Worm (Caenorhabditis elegans) whole organism, L3 larva: ENCODE measurements around the gene F32E10.9.

Experiments
- R02D3.7 ChIP-seq: fragments of 150-350 bp; optimal IDR thresholded peaks from 2 replicates; lab custom pipeline; 2014; ENCODE audit warnings: missing biosample characterization, missing genetic modification characterization
- ZK546.5 ChIP-seq: sonication (generic microtip); optimal IDR thresholded peaks from 2 replicates; lab custom pipeline; 2017; ENCODE audit warnings: missing biosample characterization, missing genetic modification characterization
- aly-2 ChIP-seq: fragments of 150-350 bp; optimal IDR thresholded peaks from 2 replicates; lab custom pipeline; 2014; ENCODE audit warnings: missing biosample characterization, missing genetic modification characterization
- ama-1 ChIP-seq: fragments of 150-350 bp; optimal IDR thresholded peaks from 2 replicates; lab custom pipeline; 2018
- ceh-16 ChIP-seq: sonication (generic microtip); optimal IDR thresholded peaks from 2 replicates; lab custom pipeline; 2017; ENCODE audit warnings: missing biosample characterization, missing genetic modification characterization
- ceh-28 ChIP-seq: fragments of 150-350 bp; optimal IDR thresholded peaks from 2 replicates; lab custom pipeline; 2014; ENCODE audit warnings: missing biosample characterization, missing genetic modification reagents, missing genetic modification characterization
- ceh-82 ChIP-seq: fragments of 150-350 bp; optimal IDR thresholded peaks from 2 replicates; lab custom pipeline; 2014; ENCODE audit warnings: missing biosample characterization, missing genetic modification characterization
- ceh-9 ChIP-seq: sonication (generic microtip); optimal IDR thresholded peaks from 2 replicates; lab custom pipeline; 2018; ENCODE audit warnings: missing biosample characterization, missing genetic modification characterization
- daf-12 ChIP-seq: fragments of 150-350 bp; optimal IDR thresholded peaks from 2 replicates; lab custom pipeline; 2014; ENCODE audit warnings: missing biosample characterization, missing genetic modification reagents, missing genetic modification characterization
- egl-27 ChIP-seq: sonication (generic microtip); optimal IDR thresholded peaks from 4 replicates; lab custom pipeline; 2017; ENCODE audit warnings: missing biosample characterization, missing genetic modification reagents, missing genetic modification characterization
- egl-5 ChIP-seq: fragments of 150-350 bp; optimal IDR thresholded peaks from 2 replicates; lab custom pipeline; 2017; ENCODE audit warnings: missing biosample characterization, missing genetic modification reagents, missing genetic modification characterization, inconsistent platforms
- elt-1 ChIP-seq: fragments of 150-350 bp; optimal IDR thresholded peaks from 2 replicates; lab custom pipeline; 2014; ENCODE audit warnings: missing biosample characterization, missing genetic modification characterization
- elt-2 ChIP-seq: sonication (generic microtip); optimal IDR thresholded peaks from 2 replicates; lab custom pipeline; 2016; ENCODE audit warnings: missing genetic modification reagents, mild to moderate bottlenecking, missing genetic modification characterization, missing compliant biosample characterization
- elt-3 ChIP-seq, 3 experiments: fragments of 150-350 bp in 1 of 3; sonication (generic microtip) in 2 of 3; optimal IDR thresholded peaks; 2 replicates in 2 of 3; 4 replicates in 1 of 3; lab custom pipeline; 2014 to 2017; ENCODE audit warnings: missing biosample characterization in 3 of 3, missing genetic modification characterization in 3 of 3
- eor-1 ChIP-seq, 2 experiments: fragments of 150-350 bp; optimal IDR thresholded peaks; 2 replicates each; lab custom pipeline; 2014 to 2018; ENCODE audit warnings: missing biosample characterization in 2 of 2, missing genetic modification characterization in 2 of 2
- fkh-10 ChIP-seq: sonication (generic microtip); optimal IDR thresholded peaks from 2 replicates; lab custom pipeline; 2017; ENCODE audit warnings: missing biosample characterization, missing genetic modification reagents, missing genetic modification characterization
- fkh-2 ChIP-seq: fragments of 150-350 bp; optimal IDR thresholded peaks from 2 replicates; lab custom pipeline; 2014; ENCODE audit warnings: missing biosample characterization, missing genetic modification reagents, missing genetic modification characterization
- fos-1 ChIP-seq: fragments of 150-350 bp; optimal IDR thresholded peaks from 2 replicates; lab custom pipeline; 2014; ENCODE audit warnings: missing biosample characterization, missing genetic modification characterization
- hmg-11 ChIP-seq: sonication (generic microtip); optimal IDR thresholded peaks from 2 replicates; lab custom pipeline; 2016; ENCODE audit warnings: missing genetic modification characterization, missing compliant biosample characterization
- jun-1 ChIP-seq: fragments of 150-350 bp; optimal IDR thresholded peaks from 2 replicates; lab custom pipeline; 2014; ENCODE audit warnings: missing biosample characterization, missing genetic modification reagents, missing genetic modification characterization
- lin-15B ChIP-seq: fragments of 150-350 bp; optimal IDR thresholded peaks from 2 replicates; lab custom pipeline; 2014; ENCODE audit warnings: missing biosample characterization, missing genetic modification characterization
- lin-39 ChIP-seq: fragments of 150-350 bp; optimal IDR thresholded peaks from 2 replicates; lab custom pipeline; 2018; ENCODE audit warnings: missing biosample characterization, missing genetic modification reagents, missing genetic modification characterization
- lsy-12 ChIP-seq: sonication (generic microtip); optimal IDR thresholded peaks from 2 replicates; lab custom pipeline; 2016; ENCODE audit warnings: mild to moderate bottlenecking, missing genetic modification characterization, missing compliant biosample characterization
- mdl-1 ChIP-seq: fragments of 150-350 bp; optimal IDR thresholded peaks from 2 replicates; lab custom pipeline; 2014; ENCODE audit warnings: missing biosample characterization, missing genetic modification characterization
- nfya-1 ChIP-seq: sonication (generic microtip); optimal IDR thresholded peaks from 2 replicates; lab custom pipeline; 2017; ENCODE audit warnings: missing genetic modification characterization, mild to moderate bottlenecking, missing compliant biosample characterization, antibody characterized with exemption, moderate library complexity; ENCODE audit not compliant: insufficient read depth
- nhr-11 ChIP-seq: fragments of 150-350 bp; optimal IDR thresholded peaks from 2 replicates; lab custom pipeline; 2014; ENCODE audit warnings: missing biosample characterization, missing genetic modification characterization
- nhr-12 ChIP-seq: fragments of 150-350 bp; optimal IDR thresholded peaks from 2 replicates; lab custom pipeline; 2014; ENCODE audit warnings: missing biosample characterization, missing genetic modification characterization
- nhr-23 ChIP-seq: fragments of 150-350 bp; optimal IDR thresholded peaks from 2 replicates; lab custom pipeline; 2014; ENCODE audit warnings: missing biosample characterization, missing genetic modification reagents, missing genetic modification characterization
- nhr-237 ChIP-seq: fragments of 150-350 bp; optimal IDR thresholded peaks from 2 replicates; lab custom pipeline; 2014; ENCODE audit warnings: missing biosample characterization, missing genetic modification characterization
- nhr-25 ChIP-seq: sonication (generic microtip); optimal IDR thresholded peaks from 2 replicates; lab custom pipeline; 2017; ENCODE audit warnings: missing biosample characterization, missing genetic modification characterization
- nhr-28 ChIP-seq: fragments of 150-350 bp; optimal IDR thresholded peaks from 2 replicates; lab custom pipeline; 2014; ENCODE audit warnings: missing biosample characterization, missing genetic modification characterization
- nhr-43 ChIP-seq: sonication (generic microtip); optimal IDR thresholded peaks from 2 replicates; lab custom pipeline; 2016; ENCODE audit warnings: mild to moderate bottlenecking, missing genetic modification characterization, missing compliant biosample characterization; ENCODE audit not compliant: poor library complexity, severe bottlenecking
- nhr-67 ChIP-seq: fragments of 150-350 bp; optimal IDR thresholded peaks from 2 replicates; lab custom pipeline; 2014; ENCODE audit warnings: missing biosample characterization, missing genetic modification characterization
- nhr-76 ChIP-seq: fragments of 150-350 bp; sonication (generic microtip); optimal IDR thresholded peaks from 5 replicates; lab custom pipeline; 2014; ENCODE audit warnings: missing biosample characterization, missing genetic modification characterization
- nhr-77 ChIP-seq: fragments of 150-350 bp; optimal IDR thresholded peaks from 2 replicates; lab custom pipeline; 2014; ENCODE audit warnings: missing biosample characterization, missing genetic modification characterization
- pha-4 ChIP-seq: fragments of 150-350 bp; optimal IDR thresholded peaks from 2 replicates; lab custom pipeline; 2014; ENCODE audit warnings: missing biosample characterization, missing genetic modification reagents, missing genetic modification characterization
- pqm-1 ChIP-seq: fragments of 150-350 bp; optimal IDR thresholded peaks from 2 replicates; lab custom pipeline; 2017; ENCODE audit warnings: missing biosample characterization, missing genetic modification characterization, inconsistent platforms
- sea-2 ChIP-seq: fragments of 150-350 bp; sonication (generic microtip); optimal IDR thresholded peaks from 4 replicates; lab custom pipeline; 2014; ENCODE audit warnings: missing biosample characterization, missing genetic modification reagents, missing genetic modification characterization
- skn-1 ChIP-seq: fragments of 150-350 bp; optimal IDR thresholded peaks from 2 replicates; lab custom pipeline; 2014; ENCODE audit warnings: missing biosample characterization, missing genetic modification characterization
- snpc-4 ChIP-seq: fragments of 150-350 bp; optimal IDR thresholded peaks from 2 replicates; lab custom pipeline; 2014; ENCODE audit warnings: missing biosample characterization, missing genetic modification characterization
- tbx-2 ChIP-seq: sonication (generic microtip); optimal IDR thresholded peaks from 2 replicates; lab custom pipeline; 2016; ENCODE audit warnings: mild to moderate bottlenecking, missing genetic modification characterization, missing compliant biosample characterization
- unc-39 ChIP-seq: sonication (generic microtip); optimal IDR thresholded peaks from 4 replicates; lab custom pipeline; 2017; ENCODE audit warnings: missing biosample characterization, missing genetic modification characterization
- unc-62 ChIP-seq: fragments of 150-350 bp; sonication (generic microtip); optimal IDR thresholded peaks from 4 replicates; lab custom pipeline; 2014; ENCODE audit warnings: missing biosample characterization, missing genetic modification reagents, missing genetic modification characterization
- zag-1 ChIP-seq: fragments of 150-350 bp; optimal IDR thresholded peaks from 2 replicates; lab custom pipeline; 2014; ENCODE audit warnings: missing biosample characterization, missing genetic modification characterization
- ztf-11 ChIP-seq: fragments of 150-350 bp; optimal IDR thresholded peaks from 2 replicates; lab custom pipeline; 2014; ENCODE audit warnings: missing biosample characterization, missing genetic modification characterization
- ztf-4 ChIP-seq: fragments of 150-350 bp; optimal IDR thresholded peaks from 2 replicates; lab custom pipeline; 2014; ENCODE audit warnings: missing biosample characterization, missing genetic modification characterization

F32E10.9 gene

ce11 chrIV:7552100-7552499, 11.7 kb downstream of the F32E10.9 start:
- TF ChIP-seq ztf-11 (tag; lab: Kevin White, UChicago) (no peak), ztf-4 (tag; lab: Kevin White, UChicago) (no peak), aly-2 (no peak)

ce11 chrIV:7551254-7551653, 12.5 kb downstream of the F32E10.9 start:
- TF ChIP-seq nhr-43 (tag; lab: Kevin White, UChicago) (peak; percentile 38), tbx-2 (no peak), ztf-11 (tag; lab: Kevin White, UChicago) (no peak), elt-2 (tag; lab: Kevin White, UChicago) (peak; percentile 9), pha-4 (tag; lab: Kevin White, UChicago) (no peak), ceh-16 (tag; lab: Kevin White, UChicago) (no peak), nhr-67 (tag; lab: Kevin White, UChicago) (no peak), fkh-2 (tag; lab: Kevin White, UChicago) (no peak), unc-62 (GFP tag; lab: Kevin White, UChicago) (no peak), skn-1 (tag; lab: Kevin White, UChicago) (no peak)
- TF ChIP-seq, all 47 proteins: peak for 2

ce11 chrIV:7550445-7550844, 13.3 kb downstream of the F32E10.9 start, which contains the start of gene pam-1:
Gene pam-1 (minus strand): TSS chrIV:7550812.
- no peak for TF ChIP-seq skn-1 (tag; lab: Kevin White, UChicago)
- peak; percentile 45 for TF ChIP-seq pqm-1 (tag; lab: Kevin White, UChicago)
- TF ChIP-seq snpc-4 = no peak

- TF ChIP-seq fkh-2 (tag; lab: Kevin White, UChicago) (no peak), lin-39 (tag; lab: Kevin White, UChicago) (peak; percentile 54), elt-2 (tag; lab: Kevin White, UChicago) (peak; percentile 70), eor-1 (tag; optimal IDR thresholded peaks at IDR 0.05; lab: Kevin White, UChicago) (no peak), aly-2 (no peak), mdl-1 (no peak), pha-4 (tag; lab: Kevin White, UChicago) (peak; percentile 54), snpc-4 (no peak), unc-62 (GFP tag; lab: Kevin White, UChicago) (no peak), fos-1 (tag; lab: Kevin White, UChicago) (no peak), skn-1 (tag; lab: Kevin White, UChicago) (peak; percentile 71), elt-3 (tag; optimal IDR thresholded peaks at IDR 0.05; lab: Kevin White, UChicago) (no peak), nhr-237 (tag; lab: Kevin White, UChicago) (no peak), R02D3.7 (no peak), pqm-1 (tag; lab: Kevin White, UChicago) (peak; percentile 68), jun-1 (tag; lab: Kevin White, UChicago) (no peak), nhr-23 (peak; percentile 27), nhr-28 (tag; lab: Kevin White, UChicago) (no peak), nhr-25 (tag; lab: Kevin White, UChicago) (no peak), ceh-16 (tag; lab: Kevin White, UChicago) (no peak), daf-12 (tag; lab: Kevin White, UChicago) (no peak), ceh-9 (no peak), nhr-43 (tag; lab: Kevin White, UChicago) (no peak), lsy-12 (tag; lab: Kevin White, UChicago) (no peak), nhr-77 (tag; lab: Kevin White, UChicago) (no peak), tbx-2 (no peak), egl-5 (no peak), hmg-11 (tag; lab: Kevin White, UChicago) (no peak), ama-1 (lab: Kevin White, UChicago) (no peak), nhr-76 (tag; lab: Kevin White, UChicago) (no peak), ztf-11 (tag; lab: Kevin White, UChicago) (no peak), ceh-28 (no peak), ztf-4 (tag; lab: Kevin White, UChicago) (no peak), nhr-67 (tag; lab: Kevin White, UChicago) (no peak), egl-27 (tag; lab: Kevin White, UChicago) (peak; percentile 47), elt-1 (tag; lab: Kevin White, UChicago) (no peak), sea-2 (no peak), zag-1 (no peak), ZK546.5 (tag; lab: Kevin White, UChicago) (no peak), fkh-10 (GFP tag; lab: Kevin White, UChicago) (no peak), nfya-1 (tag; lab: Kevin White, UChicago) (peak; percentile 57), lin-15B (peak; percentile 66), ceh-82 (tag; lab: Kevin White, UChicago) (no peak), unc-39 (tag; lab: Kevin White, UChicago) (no peak), nhr-12 (tag; lab: Kevin White, UChicago) (no peak), nhr-11 (tag; lab: Kevin White, UChicago) (no peak)
Observed at ce11 chrIV:7549844-7550243, 13.9 kb downstream of the F32E10.9 start.
